Worm (Caenorhabditis elegans) whole organism, midembryonic: ENCODE data around the gene col-167.

Experiments
- flt-1 ChIP-seq: fragments of 200-800 bp; sonication (Bioruptor generic); IDR thresholded peaks from 2 replicates; pipeline ENCODE4 v1.3.6; 2022; ENCODE audit warnings: missing genetic modification characterization, missing compliant biosample characterization
- tab-1 ChIP-seq: fragments of 200-800 bp; sonication (Bioruptor generic); IDR thresholded peaks from 2 replicates; pipeline ENCODE4 v1.3.6; 2022; ENCODE audit warnings: missing genetic modification characterization, missing compliant biosample characterization
- ztf-23 ChIP-seq: fragments of 200-800 bp; sonication (Bioruptor generic); IDR thresholded peaks from 2 replicates; pipeline ENCODE4 v1.3.6; 2022; ENCODE audit warnings: missing genetic modification reagents, missing genetic modification characterization, missing compliant biosample characterization

DNA sequence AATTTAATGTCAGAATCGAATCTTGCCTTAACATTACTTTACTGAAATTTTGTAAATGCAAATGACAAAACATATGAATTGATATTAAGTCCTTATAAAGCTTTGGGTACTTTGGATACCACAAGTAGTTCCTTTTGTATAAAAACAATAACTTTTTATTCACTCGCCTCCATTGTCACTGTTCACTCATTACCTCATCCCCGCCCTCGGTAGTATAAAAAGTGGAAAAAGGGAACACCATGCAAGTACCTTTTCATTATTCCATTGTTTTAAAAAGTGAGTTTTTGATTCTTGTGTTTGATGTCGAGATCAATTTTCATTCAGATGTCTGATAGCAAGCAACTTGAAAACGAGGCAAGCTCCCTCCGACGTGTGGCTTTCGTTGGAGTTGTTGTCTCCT, 10.7 kb downstream of the col-167 start, which contains the start of gene col-171:
- no peak for TF ChIP-seq flt-1 (GFP tag; lab: Robert Waterston, UW)
- no peak for TF ChIP-seq tab-1 (GFP tag; lab: Robert Waterston, UW)
- TF ChIP-seq ztf-23 (GFP tag; lab: Robert Waterston, UW), result no peak
